Fruit fly (Drosophila melanogaster) Kc167 (cell line): ENCODE measurements around the gene CG9254.

ENCODE experiments used
- Myc ChIP-seq: fragments of >200 bp; optimal IDR thresholded peaks from 2 replicates; lab custom pipeline; 2017; ENCODE audit warnings: missing external identifiers
- Sin3A ChIP-seq: fragments of >200 bp; optimal IDR thresholded peaks from 2 replicates; lab custom pipeline; 2018; ENCODE audit warnings: missing external identifiers
- h ChIP-seq: fragments of >200 bp; optimal IDR thresholded peaks from 3 replicates; lab custom pipeline; 2018; ENCODE audit warnings: missing external identifiers
- insv ChIP-seq: fragments of >200 bp; optimal IDR thresholded peaks from 3 replicates; lab custom pipeline; 2018; ENCODE audit warnings: missing external identifiers
- psq ChIP-seq: fragments of >200 bp; optimal IDR thresholded peaks from 2 replicates; lab custom pipeline; 2017; ENCODE audit warnings: missing external identifiers
- ttk ChIP-seq: sonication (Bioruptor generic); optimal IDR thresholded peaks from 2 replicates; lab custom pipeline; 2017; ENCODE audit warnings: missing external identifiers

The CG9254 gene

DNA sequence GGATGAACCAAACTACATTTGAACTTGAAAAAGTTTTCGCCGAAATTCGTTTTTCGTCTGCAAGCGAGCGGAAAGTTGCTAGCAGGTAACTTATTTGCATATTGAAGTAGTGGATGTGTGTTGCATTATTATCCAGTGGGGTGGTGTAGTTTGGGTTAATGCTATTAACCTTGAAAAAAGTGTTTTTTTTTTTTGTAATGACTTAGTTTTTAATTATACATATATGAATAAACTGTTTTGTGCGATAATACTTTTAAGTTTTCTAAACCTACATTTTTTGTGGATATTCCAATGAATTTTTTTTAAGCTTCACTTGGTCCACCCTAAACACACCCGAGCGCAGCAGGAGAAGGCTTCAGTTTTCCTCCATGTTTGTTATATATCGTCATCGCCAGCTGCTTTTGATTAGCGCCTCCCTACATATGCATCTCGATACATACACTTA lies 26.0 kb downstream of the CG9254 start:
- TF ChIP-seq Sin3A (lab: Kevin White, UChicago) (no peak), insv (lab: Kevin White, UChicago) (no peak), psq (no peak), ttk (lab: Kevin White, UChicago) (no peak), h (lab: Kevin White, UChicago) (no peak), Myc (lab: Kevin White, UChicago) (no peak)

dm6 chr2L:13570016-13570415 lies 27.0 kb downstream of the CG9254 start:
- TF ChIP-seq insv (lab: Kevin White, UChicago) (no peak), psq (no peak), Myc (lab: Kevin White, UChicago) (no peak), h (lab: Kevin White, UChicago) (no peak), Sin3A (lab: Kevin White, UChicago) (no peak)

DNA sequence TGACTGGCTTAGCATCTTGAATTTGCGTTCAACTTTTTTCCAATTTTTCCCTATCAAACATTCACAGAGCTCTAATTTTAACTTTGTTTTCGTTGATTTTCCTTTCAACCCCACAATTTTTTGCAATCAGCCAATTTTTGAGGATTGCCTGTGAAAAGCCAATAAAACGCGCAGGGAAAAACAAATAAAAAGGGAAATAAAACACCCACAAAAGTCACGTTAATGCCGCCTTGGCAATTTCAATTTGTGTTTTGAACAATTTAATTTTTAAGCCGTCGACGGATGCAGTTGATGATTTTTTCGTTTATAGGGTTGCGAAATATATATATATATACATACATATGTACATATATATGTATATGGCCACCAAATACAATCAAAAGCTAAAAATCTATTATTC lies 28.0 kb downstream of the CG9254 start:
- no peak for TF ChIP-seq insv (lab: Kevin White, UChicago)
- no peak for TF ChIP-seq h (lab: Kevin White, UChicago)
- TF ChIP-seq Sin3A (lab: Kevin White, UChicago): no peak
- TF ChIP-seq ttk (lab: Kevin White, UChicago): no peak
- TF ChIP-seq Myc (lab: Kevin White, UChicago): no peak
- TF ChIP-seq psq: no peak

dm6 chr2L:13555397-13555796 lies 41.6 kb downstream of the CG9254 start:
- no peak for TF ChIP-seq h (lab: Kevin White, UChicago)
- TF ChIP-seq ttk (lab: Kevin White, UChicago): no peak
- TF ChIP-seq Sin3A (lab: Kevin White, UChicago): no peak
- no peak for TF ChIP-seq Myc (lab: Kevin White, UChicago)
- TF ChIP-seq psq: no peak
- no peak for TF ChIP-seq insv (lab: Kevin White, UChicago)

dm6 chr2L:13554547-13555159 lies 42.3 kb downstream of the CG9254 start:
- TF ChIP-seq Sin3A (lab: Kevin White, UChicago) (no peak), Myc (lab: Kevin White, UChicago) (no peak), ttk (lab: Kevin White, UChicago) (no peak), h (lab: Kevin White, UChicago) (no peak)

DNA sequence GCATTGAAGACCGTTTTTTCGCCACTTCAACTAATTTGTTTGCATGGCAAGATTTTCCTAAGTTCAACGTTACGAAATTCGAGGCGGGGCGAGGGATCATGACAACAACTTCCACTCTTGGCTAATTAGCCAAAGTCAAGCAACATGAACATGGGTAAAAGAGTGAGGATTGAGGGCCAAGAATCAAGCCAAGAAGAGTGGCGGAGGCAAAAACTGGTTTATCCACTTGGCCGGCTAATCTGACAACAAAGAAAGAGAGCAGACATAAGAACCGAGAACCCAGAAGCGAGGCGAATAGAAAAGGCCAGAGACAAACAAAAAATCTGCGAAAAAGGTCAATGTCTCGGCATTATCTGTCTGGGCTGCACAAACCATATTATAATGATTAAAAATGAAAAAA lies 44.3 kb downstream of the CG9254 start:
- TF ChIP-seq psq: no peak
- TF ChIP-seq Myc (lab: Kevin White, UChicago): no peak
- TF ChIP-seq h (lab: Kevin White, UChicago): no peak
- no peak for TF ChIP-seq ttk (lab: Kevin White, UChicago)
- no peak for TF ChIP-seq insv (lab: Kevin White, UChicago)
- TF ChIP-seq Sin3A (lab: Kevin White, UChicago): no peak

DNA sequence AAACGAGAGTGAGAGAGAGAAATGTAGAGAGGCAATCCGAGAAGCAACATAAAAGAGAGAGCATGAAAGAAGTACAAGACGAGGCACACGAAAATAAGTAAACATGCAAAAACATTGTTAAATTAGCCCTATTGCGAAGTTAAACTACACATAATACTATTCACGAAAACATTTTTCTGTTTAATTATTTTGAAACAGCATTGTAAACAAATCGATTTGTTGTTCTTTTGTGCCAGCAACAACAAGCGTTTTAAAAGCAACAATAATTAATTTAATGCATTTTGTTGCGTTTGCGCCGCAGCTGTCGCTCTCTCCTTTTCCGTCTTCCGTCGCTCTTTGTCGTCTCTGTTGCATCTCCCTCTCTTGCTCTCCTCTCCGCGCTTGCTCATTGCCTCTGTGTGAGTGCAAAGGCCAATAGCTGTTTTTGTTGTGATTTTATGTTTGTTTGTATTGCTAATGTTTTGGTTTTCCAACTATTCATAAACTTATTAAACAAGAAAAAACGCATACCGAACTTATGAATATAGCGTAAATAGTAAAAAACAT lies 46.4 kb downstream of the CG9254 start:
- TF ChIP-seq Sin3A (lab: Kevin White, UChicago) (no peak), insv (lab: Kevin White, UChicago) (no peak), ttk (lab: Kevin White, UChicago) (no peak), h (lab: Kevin White, UChicago) (no peak), Myc (lab: Kevin White, UChicago) (no peak), psq (no peak)

dm6 chr2L:13549973-13550458 lies 47.0 kb downstream of the CG9254 start, which contains the start of gene kuz:
Gene kuz (plus strand): TSS chr2L:13550139.
- no peak for TF ChIP-seq Sin3A (lab: Kevin White, UChicago)

- TF ChIP-seq Myc (lab: Kevin White, UChicago) (no peak), psq (no peak), h (lab: Kevin White, UChicago) (no peak), ttk (lab: Kevin White, UChicago) (no peak), Sin3A (lab: Kevin White, UChicago) (no peak), insv (lab: Kevin White, UChicago) (no peak)
Measured at dm6 chr2L:13548786-13549780, 47.9 kb downstream of the CG9254 start, which contains the start of gene B4. Gene B4 (minus strand): TSS chr2L:13549328.

- TF ChIP-seq psq (no peak), h (lab: Kevin White, UChicago) (no peak), Myc (lab: Kevin White, UChicago) (no peak), ttk (lab: Kevin White, UChicago) (no peak), Sin3A (lab: Kevin White, UChicago) (no peak), insv (lab: Kevin White, UChicago) (no peak)
Measured at dm6 chr2L:13547738-13548726, 49.0 kb downstream of the CG9254 start.
